Fruit fly (Drosophila melanogaster) whole organism, embryonic: Measurements from ENCODE around the gene Cpr11A.
A peak's percentile ranks its signal among the peaks of the same experiment; 100 is the strongest.

Experiments used
- ATbp ChIP-seq: fragments of 200-800 bp; sonication (Bioruptor generic); optimal IDR thresholded peaks from 2 replicates; lab custom pipeline; 2017; ENCODE audit warnings: missing biosample characterization, mild to moderate bottlenecking, missing genetic modification characterization, missing genetic modification reagents
- Antp ChIP-seq: fragments of 200-800 bp; sonication (Bioruptor generic); optimal IDR thresholded peaks from 3 replicates; lab custom pipeline; 2016; ENCODE audit warnings: missing biosample characterization, missing genetic modification characterization
- CG10366 ChIP-seq: fragments of 200-800 bp; sonication (Bioruptor generic); IDR thresholded peaks from 2 replicates; pipeline ENCODE4 v1.3.6; 2022; ENCODE audit warnings: missing biosample characterization, missing genetic modification characterization
- CG10979 ChIP-seq: fragments of 200-800 bp; sonication (Bioruptor generic); optimal IDR thresholded peaks from 2 replicates; lab custom pipeline; 2018; ENCODE audit warnings: missing biosample characterization, mild to moderate bottlenecking, missing genetic modification characterization, moderate library complexity
- CG11695 ChIP-seq: fragments of 200-800 bp; sonication (Bioruptor generic); IDR thresholded peaks from 3 replicates; pipeline ENCODE4 v1.3.6; 2022; ENCODE audit warnings: missing biosample characterization, missing genetic modification characterization
- CG12219 ChIP-seq: fragments of 200-800 bp; sonication (Bioruptor generic); optimal IDR thresholded peaks from 3 replicates; lab custom pipeline; 2018; ENCODE audit warnings: missing biosample characterization, mild to moderate bottlenecking, missing genetic modification characterization
- CG1233 ChIP-seq: fragments of 200-800 bp; sonication (Bioruptor generic); optimal IDR thresholded peaks from 4 replicates; lab custom pipeline; 2018; ENCODE audit warnings: missing biosample characterization, mild to moderate bottlenecking, missing genetic modification characterization
- CG12744 ChIP-seq: fragments of 200-800 bp; sonication (Bioruptor generic); optimal IDR thresholded peaks from 2 replicates; lab custom pipeline; 2016; ENCODE audit warnings: missing biosample characterization, missing genetic modification characterization
- CG12769 ChIP-seq: fragments of 200-800 bp; sonication (Bioruptor generic); optimal IDR thresholded peaks from 2 replicates; lab custom pipeline; 2019; ENCODE audit warnings: missing biosample characterization, mild to moderate bottlenecking, missing genetic modification characterization, moderate library complexity
- CG13624 ChIP-seq: fragments of 200-800 bp; sonication (Bioruptor generic); optimal IDR thresholded peaks from 2 replicates; lab custom pipeline; 2016; ENCODE audit warnings: missing biosample characterization, missing genetic modification characterization
- CG14014 ChIP-seq: fragments of 200-800 bp; sonication (Bioruptor generic); IDR thresholded peaks from 2 replicates; pipeline ENCODE4 v1.3.6; 2022; ENCODE audit warnings: missing biosample characterization, missing genetic modification characterization
- CG14710 ChIP-seq: fragments of 200-800 bp; sonication (Bioruptor generic); optimal IDR thresholded peaks from 3 replicates; lab custom pipeline; 2019; ENCODE audit warnings: missing biosample characterization, mild to moderate bottlenecking, missing genetic modification characterization, moderate library complexity
- CG17568 ChIP-seq: fragments of 200-800 bp; sonication (Bioruptor generic); optimal IDR thresholded peaks from 2 replicates; lab custom pipeline; 2018; ENCODE audit warnings: missing biosample characterization, mild to moderate bottlenecking, missing genetic modification characterization, moderate library complexity
- CG18011 ChIP-seq: fragments of 200-800 bp; sonication (Bioruptor generic); optimal IDR thresholded peaks from 2 replicates; lab custom pipeline; 2017; ENCODE audit warnings: missing biosample characterization, missing genetic modification characterization, mild to moderate bottlenecking, moderate library complexity, missing genotype
- CG18599 ChIP-seq: fragments of 200-800 bp; sonication (Bioruptor generic); optimal IDR thresholded peaks from 3 replicates; lab custom pipeline; 2017; ENCODE audit warnings: missing biosample characterization, missing genetic modification characterization, mild to moderate bottlenecking, moderate library complexity, missing genetic modification reagents
- CG2678 ChIP-seq: fragments of 200-800 bp; sonication (Bioruptor generic); optimal IDR thresholded peaks from 3 replicates; lab custom pipeline; 2019; ENCODE audit warnings: missing biosample characterization, mild to moderate bottlenecking, missing genetic modification characterization, moderate library complexity
- CG32767 ChIP-seq: fragments of 200-800 bp; sonication (Bioruptor generic); IDR thresholded peaks from 2 replicates; pipeline ENCODE4 v1.3.6; 2022; ENCODE audit warnings: missing biosample characterization, missing genetic modification characterization
- CG33213 ChIP-seq: fragments of 200-800 bp; sonication (Bioruptor generic); optimal IDR thresholded peaks from 3 replicates; lab custom pipeline; 2016; ENCODE audit warnings: missing biosample characterization, missing genetic modification characterization
- CG4404 ChIP-seq: fragments of 200-800 bp; sonication (Bioruptor generic); IDR thresholded peaks from 2 replicates; pipeline ENCODE4 v1.3.6; 2022; ENCODE audit warnings: missing biosample characterization, missing genetic modification characterization
- CG4730 ChIP-seq: fragments of 200-800 bp; sonication (Bioruptor generic); IDR thresholded peaks from 2 replicates; pipeline ENCODE4 v1.3.6; 2022; ENCODE audit warnings: missing biosample characterization, missing genetic modification characterization
- CG6765 ChIP-seq: fragments of 200-800 bp; sonication (Bioruptor generic); optimal IDR thresholded peaks from 3 replicates; lab custom pipeline; 2017; ENCODE audit warnings: missing biosample characterization, mild to moderate bottlenecking, missing genetic modification characterization
- CG8281 ChIP-seq: fragments of 200-800 bp; sonication (Bioruptor generic); optimal IDR thresholded peaks from 2 replicates; lab custom pipeline; 2018; ENCODE audit warnings: missing biosample characterization, mild to moderate bottlenecking, missing genetic modification characterization, moderate library complexity
- CG9932 ChIP-seq: fragments of 200-800 bp; sonication (Bioruptor generic); IDR thresholded peaks from 2 replicates; pipeline ENCODE4 v1.3.6; 2022; ENCODE audit warnings: missing biosample characterization, missing genetic modification characterization
- CTCF ChIP-seq: fragments of 200-800 bp; sonication (Bioruptor generic); optimal IDR thresholded peaks from 2 replicates; lab custom pipeline; 2017; ENCODE audit warnings: missing biosample characterization, mild to moderate bottlenecking, missing genetic modification characterization, moderate library complexity
- Chrac-16 ChIP-seq: fragments of 200-800 bp; sonication (Bioruptor generic); optimal IDR thresholded peaks from 3 replicates; lab custom pipeline; 2016; ENCODE audit warnings: missing biosample characterization, missing genetic modification characterization
- Dad ChIP-seq: fragments of 200-800 bp; sonication (Bioruptor generic); optimal IDR thresholded peaks from 3 replicates; lab custom pipeline; 2016; ENCODE audit warnings: missing biosample characterization, missing genetic modification characterization
- Fer1 ChIP-seq: fragments of 200-800 bp; sonication (Bioruptor generic); optimal IDR thresholded peaks from 2 replicates; lab custom pipeline; 2017; ENCODE audit warnings: missing biosample characterization, mild to moderate bottlenecking, missing genetic modification characterization
- Hmr ChIP-seq: fragments of 200-800 bp; sonication (Bioruptor generic); optimal IDR thresholded peaks from 3 replicates; lab custom pipeline; 2017; ENCODE audit warnings: mild to moderate bottlenecking, missing biosample characterization, missing genetic modification reagents, missing genetic modification characterization
- Hmx ChIP-seq: fragments of 200-800 bp; sonication (Bioruptor generic); optimal IDR thresholded peaks from 2 replicates; lab custom pipeline; 2016; ENCODE audit warnings: missing biosample characterization, missing genetic modification characterization
- Mad ChIP-seq: fragments of 200-800 bp; sonication (Bioruptor generic); optimal IDR thresholded peaks from 2 replicates; lab custom pipeline; 2016; ENCODE audit warnings: missing biosample characterization, missing genetic modification characterization
- Mes4 ChIP-seq: fragments of 200-800 bp; sonication (Bioruptor generic); optimal IDR thresholded peaks from 2 replicates; lab custom pipeline; 2016; ENCODE audit warnings: missing biosample characterization, missing genetic modification characterization
- Optix ChIP-seq: fragments of 200-800 bp; sonication (Bioruptor generic); IDR thresholded peaks from 3 replicates; pipeline ENCODE4 v1.3.6; 2022; ENCODE audit warnings: missing biosample characterization, missing genetic modification characterization
- Sox100B ChIP-seq: fragments of 200-800 bp; sonication (Bioruptor generic); optimal IDR thresholded peaks from 3 replicates; lab custom pipeline; 2018; ENCODE audit warnings: missing biosample characterization, mild to moderate bottlenecking, missing genetic modification characterization
- Sox102F ChIP-seq: fragments of 200-800 bp; sonication (Bioruptor generic); optimal IDR thresholded peaks from 2 replicates; lab custom pipeline; 2018; ENCODE audit warnings: missing biosample characterization, mild to moderate bottlenecking, missing genetic modification characterization, moderate library complexity
- Ssrp ChIP-seq: fragments of 200-800 bp; sonication (Bioruptor generic); optimal IDR thresholded peaks from 2 replicates; lab custom pipeline; 2018; ENCODE audit warnings: missing biosample characterization, mild to moderate bottlenecking, missing genetic modification characterization, moderate library complexity
- az2 ChIP-seq: fragments of 200-800 bp; sonication (Bioruptor generic); optimal IDR thresholded peaks from 3 replicates; lab custom pipeline; 2016; ENCODE audit warnings: missing biosample characterization, missing genetic modification characterization
- dmrt99B ChIP-seq: fragments of 200-800 bp; sonication (Bioruptor generic); optimal IDR thresholded peaks from 2 replicates; lab custom pipeline; 2018; ENCODE audit warnings: missing biosample characterization, mild to moderate bottlenecking, missing genetic modification characterization, moderate library complexity
- gce ChIP-seq: fragments of 200-800 bp; sonication (Bioruptor generic); IDR thresholded peaks from 3 replicates; pipeline ENCODE4 v1.3.6; 2022; ENCODE audit warnings: missing biosample characterization, missing genetic modification characterization
- gcm ChIP-seq: fragments of 200-800 bp; sonication (Bioruptor generic); optimal IDR thresholded peaks from 2 replicates; lab custom pipeline; 2019; ENCODE audit warnings: missing biosample characterization, mild to moderate bottlenecking, missing genetic modification characterization, moderate library complexity
- gem ChIP-seq: fragments of 200-800 bp; sonication (Bioruptor generic); optimal IDR thresholded peaks from 2 replicates; lab custom pipeline; 2019; ENCODE audit warnings: missing biosample characterization, mild to moderate bottlenecking, missing genetic modification characterization, moderate library complexity
- gsb-n ChIP-seq: fragments of 200-800 bp; sonication (Bioruptor generic); optimal IDR thresholded peaks from 3 replicates; lab custom pipeline; 2018; ENCODE audit warnings: missing biosample characterization, mild to moderate bottlenecking, missing genetic modification characterization
- gt ChIP-seq: fragments of 200-800 bp; sonication (Bioruptor generic); IDR thresholded peaks from 2 replicates; pipeline ENCODE4 v1.3.6; 2022; ENCODE audit warnings: missing biosample characterization, missing genetic modification characterization
- ind ChIP-seq: fragments of 200-800 bp; sonication (Bioruptor generic); optimal IDR thresholded peaks from 3 replicates; lab custom pipeline; 2016; ENCODE audit warnings: missing biosample characterization, missing genetic modification characterization
- maf-S ChIP-seq: fragments of 200-800 bp; sonication (Bioruptor generic); optimal IDR thresholded peaks from 2 replicates; lab custom pipeline; 2016; ENCODE audit warnings: missing biosample characterization, missing genetic modification characterization
- ro ChIP-seq: fragments of 200-800 bp; sonication (Bioruptor generic); IDR thresholded peaks from 2 replicates; pipeline ENCODE4 v1.3.6; 2022; ENCODE audit warnings: missing biosample characterization, missing genetic modification characterization
- row ChIP-seq: fragments of 200-800 bp; sonication (Bioruptor generic); IDR thresholded peaks from 3 replicates; pipeline ENCODE4 v1.3.6; 2022; ENCODE audit warnings: missing biosample characterization, missing genetic modification characterization
- run ChIP-seq: fragments of 200-800 bp; sonication (Bioruptor generic); optimal IDR thresholded peaks from 3 replicates; lab custom pipeline; 2018; ENCODE audit warnings: missing biosample characterization, mild to moderate bottlenecking, missing genetic modification characterization
- scrt ChIP-seq: fragments of 200-800 bp; sonication (Bioruptor generic); optimal IDR thresholded peaks from 2 replicates; lab custom pipeline; 2018; ENCODE audit warnings: missing biosample characterization, mild to moderate bottlenecking, missing genetic modification characterization, moderate library complexity
- seq ChIP-seq: fragments of 200-800 bp; sonication (Bioruptor generic); IDR thresholded peaks from 2 replicates; pipeline ENCODE4 v1.3.6; 2022; ENCODE audit warnings: missing biosample characterization, missing genetic modification characterization
- sqz ChIP-seq: fragments of 200-800 bp; sonication (Bioruptor generic); optimal IDR thresholded peaks from 3 replicates; lab custom pipeline; 2018; ENCODE audit warnings: missing biosample characterization, mild to moderate bottlenecking, missing genetic modification characterization
- ssp ChIP-seq: fragments of 200-800 bp; sonication (Bioruptor generic); IDR thresholded peaks from 2 replicates; pipeline ENCODE4 v1.3.6; 2022; ENCODE audit warnings: missing biosample characterization, missing genetic modification characterization

Gene Cpr11A

dm6 chrX:12453704-12454103, 33.1 kb upstream of the Cpr11A start (continued):
- TF ChIP-seq CG10979 (tag; lab: Kevin White, UChicago) (peak; percentile 32), row (GFP tag; lab: Robert Waterston, UW) (peak; percentile 31; the same call in 1 of the 3 replicates), Sox102F (peak; percentile 21), Dad (GFP tag; lab: Kevin White, UChicago) (no peak), dmrt99B (tag; lab: Kevin White, UChicago) (peak; percentile 37), az2 (GFP tag; lab: Kevin White, UChicago) (peak; percentile 8), CG14014 (GFP tag; lab: Robert Waterston, UW) (0 out of 2 replicates have a peak, but pooled peaks have one; percentile 17), CG12769 (tag; lab: Kevin White, UChicago) (peak; percentile 26), gem (peak; percentile 32)

dm6 chrX:12454358-12454757, 32.4 kb upstream of the Cpr11A start, which contains the start of gene CG15927:
TSS of gene CG15927 (plus strand) at chrX:12454729.
- peak; percentile 6 for TF ChIP-seq CG33213 (GFP tag; lab: Kevin White, UChicago)
- TF ChIP-seq CG2678 (tag; lab: Kevin White, UChicago), result peak; percentile 72
- no peak for TF ChIP-seq gt (GFP tag; lab: Robert Waterston, UW)
- TF ChIP-seq CG1233, result peak; percentile 53
- TF ChIP-seq CG4404 (GFP tag; lab: Robert Waterston, UW), result no peak; the same call in 1 of the 2 replicates
- peak; percentile 22 for TF ChIP-seq CG8281 (tag; lab: Kevin White, UChicago)
- TF ChIP-seq Optix (GFP tag; lab: Robert Waterston, UW), result no peak
- peak; percentile 38 for TF ChIP-seq CG12219 (GFP tag; lab: Kevin White, UChicago)
- TF ChIP-seq CG9932 (GFP tag; lab: Robert Waterston, UW), result 0 out of 2 replicates have a peak, but pooled peaks have one; percentile 28
- peak; percentile 54 for TF ChIP-seq ind
- no peak for TF ChIP-seq CG18011 (GFP tag; lab: Kevin White, UChicago)
- no peak for TF ChIP-seq Hmr
- TF ChIP-seq Fer1 (GFP tag; lab: Kevin White, UChicago), result no peak
- TF ChIP-seq CG4730 (GFP tag; lab: Robert Waterston, UW), result no peak
- no peak for TF ChIP-seq sqz (GFP tag; lab: Kevin White, UChicago)
- TF ChIP-seq Chrac-16 (GFP tag; lab: Kevin White, UChicago), result peak; percentile 23
- TF ChIP-seq scrt (GFP tag; lab: Kevin White, UChicago), result no peak
- no peak for TF ChIP-seq ro
- no peak for TF ChIP-seq Mad (GFP tag; lab: Kevin White, UChicago)
- TF ChIP-seq Ssrp (tag; lab: Kevin White, UChicago), result peak; percentile 61
- no peak for TF ChIP-seq ssp (GFP tag; lab: Robert Waterston, UW)
- peak; percentile 27 for TF ChIP-seq gcm (GFP tag; lab: Kevin White, UChicago)
- TF ChIP-seq CG11695 (GFP tag; lab: Robert Waterston, UW), result no peak
- peak; percentile 30 for TF ChIP-seq CG18599 (GFP tag; lab: Kevin White, UChicago)
- peak; percentile 76 for TF ChIP-seq ATbp (GFP tag; lab: Kevin White, UChicago)
- TF ChIP-seq CTCF (GFP tag; lab: Kevin White, UChicago), result peak; percentile 41
- TF ChIP-seq Sox100B, result peak; percentile 53
- no peak for TF ChIP-seq Antp (GFP tag; lab: Kevin White, UChicago)
- TF ChIP-seq CG17568, result peak; percentile 22
- no peak for TF ChIP-seq run (tag; lab: Kevin White, UChicago)
- 0 out of 3 replicates have a peak, but pooled peaks have one; percentile 50 for TF ChIP-seq gce
- 0 out of 2 replicates have a peak, but pooled peaks have one; percentile 53 for TF ChIP-seq CG32767 (GFP tag; lab: Robert Waterston, UW)
- peak; percentile 29 for TF ChIP-seq CG14710 (tag; lab: Kevin White, UChicago)
- no peak for TF ChIP-seq CG6765 (GFP tag; lab: Kevin White, UChicago)
- TF ChIP-seq Hmx (GFP tag; lab: Kevin White, UChicago), result no peak
- TF ChIP-seq maf-S, result no peak
- TF ChIP-seq Mes4 (GFP tag; lab: Kevin White, UChicago), result no peak
- no peak for TF ChIP-seq CG13624
- peak; percentile 36 for TF ChIP-seq seq (GFP tag; lab: Robert Waterston, UW)
- TF ChIP-seq gsb-n (tag; lab: Kevin White, UChicago), result peak; percentile 47
- no peak for TF ChIP-seq CG12744 (GFP tag; lab: Kevin White, UChicago)
- peak; percentile 69 for TF ChIP-seq CG10366
